Worm (Caenorhabditis elegans) whole organism, mixed stage, embryonic: ENCODE measurements around the gene Y46H3A.4.

Experiments used
- blmp-1 ChIP-seq: fragments of 150-350 bp; optimal IDR thresholded peaks from 2 replicates; lab custom pipeline; 2014; ENCODE audit warnings: missing biosample characterization, missing genetic modification characterization
- elt-1 ChIP-seq: sonication (generic microtip); optimal IDR thresholded peaks from 2 replicates; lab custom pipeline; 2017; ENCODE audit warnings: missing genetic modification characterization, mild to moderate bottlenecking, missing compliant biosample characterization, antibody characterized with exemption, moderate library complexity, borderline replicate concordance; ENCODE audit not compliant: insufficient read depth
- hlh-1 ChIP-seq: fragments of 150-350 bp; optimal IDR thresholded peaks from 2 replicates; lab custom pipeline; 2014; ENCODE audit warnings: missing biosample characterization, missing genetic modification reagents, missing genetic modification characterization
- lin-13 ChIP-seq: fragments of 150-350 bp; optimal IDR thresholded peaks from 2 replicates; lab custom pipeline; 2014; ENCODE audit warnings: missing biosample characterization, missing genetic modification characterization
- mab-5 ChIP-seq: fragments of 150-350 bp; optimal IDR thresholded peaks from 2 replicates; lab custom pipeline; 2014; ENCODE audit warnings: missing biosample characterization, missing genetic modification characterization
- nhr-237 ChIP-seq: fragments of 150-350 bp; optimal IDR thresholded peaks from 2 replicates; lab custom pipeline; 2014; ENCODE audit warnings: missing biosample characterization, missing genetic modification characterization
- nhr-76 ChIP-seq: sonication (generic microtip); optimal IDR thresholded peaks from 2 replicates; lab custom pipeline; 2017; ENCODE audit warnings: missing biosample characterization, missing genetic modification characterization
- unc-120 ChIP-seq: sonication (generic microtip); optimal IDR thresholded peaks from 2 replicates; lab custom pipeline; 2017; ENCODE audit warnings: missing genetic modification characterization, missing compliant biosample characterization; ENCODE audit not compliant: poor library complexity, severe bottlenecking
- unc-39 ChIP-seq: fragments of 150-350 bp; optimal IDR thresholded peaks from 2 replicates; lab custom pipeline; 2014; ENCODE audit warnings: missing biosample characterization, missing genetic modification characterization
- ztf-11 ChIP-seq: fragments of 150-350 bp; optimal IDR thresholded peaks from 2 replicates; lab custom pipeline; 2014; ENCODE audit warnings: missing biosample characterization, missing genetic modification characterization

DNA sequence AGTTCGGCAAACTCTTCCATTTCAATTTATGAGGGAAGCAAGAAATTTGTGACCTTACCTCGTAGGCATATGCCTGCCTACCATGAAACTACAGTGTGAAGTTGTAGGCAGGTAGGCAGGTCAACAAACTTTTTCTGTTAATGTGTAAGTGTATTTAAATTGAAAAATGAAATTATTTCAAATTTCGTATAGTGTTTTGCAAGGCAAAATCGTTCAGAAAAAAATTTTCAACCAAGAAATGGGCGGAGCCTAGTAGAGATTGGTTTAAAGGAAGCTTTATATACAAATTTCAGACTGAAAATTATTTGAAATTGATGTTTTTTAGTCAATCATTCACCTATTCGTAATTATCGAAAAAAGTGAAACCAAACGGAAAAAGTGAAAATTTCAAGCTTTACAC is 46.9 kb upstream of the Y46H3A.4 start:
- TF ChIP-seq nhr-76 (tag; lab: Kevin White, UChicago) (no peak), ztf-11 (tag; lab: Kevin White, UChicago) (no peak), elt-1 (tag; lab: Kevin White, UChicago) (no peak), unc-39 (no peak), mab-5 (tag; lab: Kevin White, UChicago) (no peak), blmp-1 (tag; lab: Kevin White, UChicago) (no peak), nhr-237 (tag; lab: Kevin White, UChicago) (no peak), hlh-1 (tag; lab: Kevin White, UChicago) (no peak), lin-13 (tag; lab: Kevin White, UChicago) (no peak), unc-120 (tag; lab: Kevin White, UChicago) (no peak)
